Fruit fly (Drosophila melanogaster) whole organism, embryonic: ENCODE results near the gene CG6788.

Source experiments
- Ada2b ChIP-seq: fragments of 200-800 bp; sonication (Bioruptor generic); IDR thresholded peaks from 2 replicates; pipeline ENCODE4 v1.3.6; 2022; ENCODE audit warnings: missing biosample characterization, missing genetic modification characterization
- CG10321 ChIP-seq: fragments of 200-800 bp; sonication (Bioruptor generic); IDR thresholded peaks from 2 replicates; pipeline ENCODE4 v1.3.6; 2022; ENCODE audit warnings: missing biosample characterization, missing genetic modification characterization
- CG11504 ChIP-seq: fragments of 200-800 bp; sonication (Bioruptor generic); optimal IDR thresholded peaks from 3 replicates; lab custom pipeline; 2019; ENCODE audit warnings: missing biosample characterization, mild to moderate bottlenecking, missing genetic modification characterization, moderate library complexity
- CG12299 ChIP-seq: fragments of 200-800 bp; sonication (Bioruptor generic); optimal IDR thresholded peaks from 2 replicates; lab custom pipeline; 2018; ENCODE audit warnings: missing biosample characterization, mild to moderate bottlenecking, missing genetic modification characterization
- CG12942 ChIP-seq: fragments of 200-800 bp; sonication (Bioruptor generic); optimal IDR thresholded peaks from 3 replicates; lab custom pipeline; 2016; ENCODE audit warnings: missing biosample characterization, missing genetic modification characterization
- CG13775 ChIP-seq: fragments of 200-800 bp; sonication (Bioruptor generic); optimal IDR thresholded peaks from 3 replicates; lab custom pipeline; 2017; ENCODE audit warnings: missing biosample characterization, mild to moderate bottlenecking, missing genetic modification characterization
- CG14050 ChIP-seq: fragments of 200-800 bp; sonication (Bioruptor generic); IDR thresholded peaks from 3 replicates; pipeline ENCODE4 v1.3.6; 2022; ENCODE audit warnings: missing biosample characterization, missing genetic modification characterization
- CG16779 ChIP-seq: fragments of 200-800 bp; sonication (Bioruptor generic); IDR thresholded peaks from 2 replicates; pipeline ENCODE4 v1.3.6; 2022; ENCODE audit warnings: missing biosample characterization, missing genetic modification characterization
- CG17385 ChIP-seq: fragments of 200-800 bp; sonication (Bioruptor generic); optimal IDR thresholded peaks from 3 replicates; lab custom pipeline; 2018; ENCODE audit warnings: missing biosample characterization, mild to moderate bottlenecking, missing genetic modification characterization
- CG18262 ChIP-seq: fragments of 200-800 bp; optimal IDR thresholded peaks from 3 replicates; lab custom pipeline; 2019; ENCODE audit warnings: missing biosample characterization, mild to moderate bottlenecking, missing genetic modification characterization, moderate library complexity
- CG18764 ChIP-seq: fragments of 200-800 bp; sonication (Bioruptor generic); optimal IDR thresholded peaks from 3 replicates; lab custom pipeline; 2016; ENCODE audit warnings: missing biosample characterization, missing genetic modification characterization
- CG2875 ChIP-seq: fragments of 200-800 bp; sonication (Bioruptor generic); optimal IDR thresholded peaks from 2 replicates; lab custom pipeline; 2017; ENCODE audit warnings: missing biosample characterization, mild to moderate bottlenecking, missing genetic modification characterization, missing genetic modification reagents
- CG32772 ChIP-seq: fragments of 200-800 bp; sonication (Bioruptor generic); IDR thresholded peaks from 2 replicates; pipeline ENCODE4 v1.3.6; 2022; ENCODE audit warnings: missing biosample characterization, missing genetic modification characterization
- CG34422 ChIP-seq: fragments of 200-800 bp; sonication (Bioruptor generic); IDR thresholded peaks from 3 replicates; pipeline ENCODE4 v1.3.6; 2022; ENCODE audit warnings: missing biosample characterization, missing genetic modification characterization
- CG43689 ChIP-seq: fragments of 200-800 bp; sonication (Bioruptor generic); IDR thresholded peaks from 2 replicates; pipeline ENCODE4 v1.3.6; 2022; ENCODE audit warnings: missing biosample characterization, missing genetic modification characterization
- CG4854 ChIP-seq: fragments of 200-800 bp; sonication (Bioruptor generic); optimal IDR thresholded peaks from 2 replicates; lab custom pipeline; 2016; ENCODE audit warnings: missing biosample characterization, missing genetic modification characterization, inconsistent platforms
- CG6654 ChIP-seq: fragments of 200-800 bp; sonication (Bioruptor generic); optimal IDR thresholded peaks from 2 replicates; lab custom pipeline; 2017; ENCODE audit warnings: missing biosample characterization, mild to moderate bottlenecking, missing genetic modification characterization
- CG6854 ChIP-seq: fragments of 200-800 bp; sonication (Bioruptor generic); optimal IDR thresholded peaks from 3 replicates; lab custom pipeline; 2017; ENCODE audit warnings: missing biosample characterization, mild to moderate bottlenecking, missing genetic modification characterization
- CG7357 ChIP-seq: fragments of 200-800 bp; sonication (Bioruptor generic); IDR thresholded peaks from 3 replicates; pipeline ENCODE4 v1.3.6; 2022; ENCODE audit warnings: missing biosample characterization, missing genetic modification characterization
- CG7963 ChIP-seq: fragments of 200-800 bp; sonication (Bioruptor generic); IDR thresholded peaks from 3 replicates; pipeline ENCODE4 v1.3.6; 2022; ENCODE audit warnings: missing biosample characterization, missing genetic modification characterization; ENCODE audit not compliant: partially characterized antibody
- CrebB ChIP-seq: fragments of 200-800 bp; sonication (Bioruptor generic); optimal IDR thresholded peaks from 3 replicates; lab custom pipeline; 2018; ENCODE audit warnings: missing biosample characterization, mild to moderate bottlenecking, missing genetic modification characterization
- Dip3 ChIP-seq: fragments of 200-800 bp; sonication (Bioruptor generic); optimal IDR thresholded peaks from 3 replicates; lab custom pipeline; 2016; ENCODE audit warnings: missing biosample characterization, missing genetic modification characterization
- Dll ChIP-seq: fragments of 200-800 bp; sonication (Bioruptor generic); IDR thresholded peaks from 4 replicates; pipeline ENCODE4 v1.3.6; 2022; ENCODE audit warnings: missing biosample characterization, missing genetic modification characterization; ENCODE audit not compliant: partially characterized antibody
- MBD-R2 ChIP-seq: fragments of 200-800 bp; sonication (Bioruptor generic); IDR thresholded peaks from 2 replicates; pipeline ENCODE4 v1.3.6; 2022; ENCODE audit warnings: missing biosample characterization, missing genetic modification characterization
- MTF-1 ChIP-seq: fragments of 200-800 bp; sonication (Bioruptor generic); optimal IDR thresholded peaks from 2 replicates; lab custom pipeline; 2018; ENCODE audit warnings: missing biosample characterization, mild to moderate bottlenecking, missing genetic modification characterization, borderline replicate concordance
- NC2α ChIP-seq: fragments of 200-800 bp; sonication (Bioruptor generic); optimal IDR thresholded peaks from 2 replicates; lab custom pipeline; 2016; ENCODE audit warnings: missing biosample characterization, missing genetic modification characterization
- Nf-YB ChIP-seq: fragments of 200-800 bp; sonication (Bioruptor generic); optimal IDR thresholded peaks from 3 replicates; lab custom pipeline; 2019; ENCODE audit warnings: missing biosample characterization, mild to moderate bottlenecking, missing genetic modification characterization, moderate library complexity
- Nf-YC ChIP-seq: fragments of 200-800 bp; optimal IDR thresholded peaks from 3 replicates; lab custom pipeline; 2019; ENCODE audit warnings: missing biosample characterization, mild to moderate bottlenecking, missing genetic modification characterization, moderate library complexity
- Oaz ChIP-seq: fragments of 200-800 bp; sonication (Bioruptor generic); IDR thresholded peaks from 2 replicates; pipeline ENCODE4 v1.3.6; 2022; ENCODE audit warnings: missing biosample characterization, missing genetic modification characterization
- Optix ChIP-seq: fragments of 200-800 bp; sonication (Bioruptor generic); IDR thresholded peaks from 3 replicates; pipeline ENCODE4 v1.3.6; 2022; ENCODE audit warnings: missing biosample characterization, missing genetic modification characterization
- Six4 ChIP-seq: fragments of 200-800 bp; sonication (Bioruptor generic); optimal IDR thresholded peaks from 2 replicates; lab custom pipeline; 2016; ENCODE audit warnings: missing biosample characterization, missing genetic modification characterization
- ac ChIP-seq: fragments of 200-800 bp; sonication (Bioruptor generic); optimal IDR thresholded peaks from 3 replicates; lab custom pipeline; 2017; ENCODE audit warnings: missing biosample characterization, mild to moderate bottlenecking, missing genetic modification characterization
- bcd ChIP-seq: fragments of 200-800 bp; sonication (Bioruptor generic); optimal IDR thresholded peaks from 2 replicates; lab custom pipeline; 2017; ENCODE audit warnings: missing biosample characterization, mild to moderate bottlenecking, missing genetic modification characterization
- cas ChIP-seq: fragments of 200-800 bp; sonication (Bioruptor generic); IDR thresholded peaks from 2 replicates; pipeline ENCODE4 v1.3.6; 2022; ENCODE audit warnings: missing biosample characterization, missing genetic modification characterization
- chn ChIP-seq: fragments of 200-800 bp; sonication (Bioruptor generic); optimal IDR thresholded peaks from 2 replicates; lab custom pipeline; 2016; ENCODE audit warnings: missing biosample characterization, missing genetic modification characterization
- crc ChIP-seq: fragments of 200-800 bp; sonication (Bioruptor generic); optimal IDR thresholded peaks from 2 replicates; lab custom pipeline; 2016; ENCODE audit warnings: missing biosample characterization, missing genetic modification characterization
- fd96Cb ChIP-seq: fragments of 200-800 bp; sonication (Bioruptor generic); optimal IDR thresholded peaks from 2 replicates; lab custom pipeline; 2018; ENCODE audit warnings: missing biosample characterization, mild to moderate bottlenecking, missing genetic modification characterization, moderate library complexity
- gce ChIP-seq: fragments of 200-800 bp; sonication (Bioruptor generic); IDR thresholded peaks from 3 replicates; pipeline ENCODE4 v1.3.6; 2022; ENCODE audit warnings: missing biosample characterization, missing genetic modification characterization
- jigr1 ChIP-seq: fragments of 200-800 bp; sonication (Bioruptor generic); IDR thresholded peaks from 3 replicates; pipeline ENCODE4 v1.3.6; 2022; ENCODE audit warnings: missing biosample characterization, missing genetic modification characterization
- lab ChIP-seq: fragments of 200-800 bp; sonication (Bioruptor generic); optimal IDR thresholded peaks from 3 replicates; lab custom pipeline; 2017; ENCODE audit warnings: missing biosample characterization, missing genetic modification characterization, mild to moderate bottlenecking, moderate library complexity, missing genetic modification reagents
- mirr ChIP-seq: fragments of 200-800 bp; sonication (Bioruptor generic); optimal IDR thresholded peaks from 3 replicates; lab custom pipeline; 2018; ENCODE audit warnings: missing biosample characterization, mild to moderate bottlenecking, missing genetic modification characterization
- nau ChIP-seq: fragments of 200-800 bp; sonication (Bioruptor generic); optimal IDR thresholded peaks from 3 replicates; lab custom pipeline; 2017; ENCODE audit warnings: missing biosample characterization, mild to moderate bottlenecking, missing genetic modification characterization, missing genetic modification reagents
- pzg ChIP-seq: fragments of 200-800 bp; sonication (Bioruptor generic); optimal IDR thresholded peaks from 3 replicates; lab custom pipeline; 2018; ENCODE audit warnings: missing biosample characterization, mild to moderate bottlenecking, missing genetic modification characterization, moderate library complexity
- rib ChIP-seq: fragments of 200-800 bp; sonication (Bioruptor generic); IDR thresholded peaks from 2 replicates; pipeline ENCODE4 v1.3.6; 2022; ENCODE audit warnings: missing biosample characterization, missing genetic modification characterization
- sens ChIP-seq: fragments of 200-800 bp; sonication (Bioruptor generic); peaks from one replicate; lab custom pipeline; 2016; ENCODE audit warnings: missing biosample characterization, missing genetic modification characterization
- sim ChIP-seq: fragments of 200-800 bp; sonication (Bioruptor generic); IDR thresholded peaks from 2 replicates; pipeline ENCODE4 v1.3.6; 2022; ENCODE audit warnings: missing biosample characterization, missing genetic modification characterization
- slou ChIP-seq: fragments of 200-800 bp; sonication (Bioruptor generic); optimal IDR thresholded peaks from 3 replicates; lab custom pipeline; 2016; ENCODE audit warnings: missing biosample characterization, missing genetic modification characterization
- sob ChIP-seq: fragments of 200-800 bp; sonication (Bioruptor generic); IDR thresholded peaks from 2 replicates; pipeline ENCODE4 v1.3.6; 2022; ENCODE audit warnings: missing biosample characterization, missing genetic modification characterization
- tgo ChIP-seq: fragments of 200-800 bp; sonication (Bioruptor generic); IDR thresholded peaks from 3 replicates; pipeline ENCODE4 v1.3.6; 2022; ENCODE audit warnings: missing biosample characterization, missing genetic modification characterization
- zen2 ChIP-seq: fragments of 200-800 bp; sonication (Bioruptor generic); IDR thresholded peaks from 3 replicates; pipeline ENCODE4 v1.3.6; 2022; ENCODE audit warnings: missing biosample characterization, missing genetic modification characterization; ENCODE audit not compliant: partially characterized antibody

Gene CG6788

DNA sequence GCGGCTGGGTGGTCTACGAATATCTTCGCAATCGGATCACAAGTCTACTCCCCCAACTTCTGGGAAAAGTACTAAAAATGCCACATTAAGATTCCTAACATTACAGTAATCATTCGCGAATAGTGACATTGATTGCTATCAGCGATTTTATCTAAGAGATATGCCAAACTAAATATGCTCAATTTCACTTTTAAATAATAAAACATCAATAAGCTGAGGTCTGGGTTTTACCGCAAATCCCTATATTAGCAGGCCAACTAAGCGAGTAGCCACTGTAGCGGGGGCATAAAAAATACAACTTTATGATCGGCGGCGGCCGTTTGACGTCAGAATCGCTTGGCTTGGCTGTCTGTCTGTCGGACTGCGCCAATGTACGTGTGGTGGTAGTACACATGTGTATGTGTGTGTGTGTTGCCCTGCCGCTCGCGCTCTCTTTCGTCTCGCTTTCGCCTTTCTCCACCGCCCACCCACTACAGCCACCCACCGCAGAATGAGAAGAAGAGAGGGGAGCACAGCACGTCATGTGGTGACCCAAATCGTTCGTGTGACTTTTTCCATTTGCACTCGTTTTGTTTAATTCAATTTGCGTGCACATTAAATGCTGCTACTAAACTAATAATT, 7.6 kb upstream of the CG6788 start (continued):
- TF ChIP-seq Dll (GFP tag; lab: Robert Waterston, UW), result no peak
- peak; percentile 92 for TF ChIP-seq CG16779 (GFP tag; lab: Robert Waterston, UW)
- TF ChIP-seq CG43689 (GFP tag; lab: Robert Waterston, UW), result peak; percentile 94
- peak; percentile 85 for TF ChIP-seq MBD-R2
- peak; percentile 63 for TF ChIP-seq ac (GFP tag; lab: Kevin White, UChicago)
- no peak for TF ChIP-seq CG7963 (GFP tag; lab: Robert Waterston, UW)
- TF ChIP-seq Dip3, result peak; percentile 97
- peak; percentile 95 for TF ChIP-seq CrebB (tag; lab: Kevin White, UChicago)
- TF ChIP-seq CG14050 (GFP tag; lab: Robert Waterston, UW), result peak; percentile 92
- TF ChIP-seq CG7357 (GFP tag; lab: Robert Waterston, UW), result peak; percentile 86
- peak; percentile 95 for TF ChIP-seq Ada2b (GFP tag; lab: Robert Waterston, UW)
- TF ChIP-seq mirr (GFP tag; lab: Kevin White, UChicago), result peak; percentile 91
- peak; percentile 93 for TF ChIP-seq CG2875 (GFP tag; lab: Kevin White, UChicago)
- peak; percentile 90 for TF ChIP-seq CG18262 (tag; lab: Kevin White, UChicago)
- peak; percentile 81 for TF ChIP-seq Nf-YC (tag; lab: Kevin White, UChicago)
- TF ChIP-seq CG32772 (GFP tag; lab: Robert Waterston, UW), result peak; percentile 97
- peak; percentile 88 for TF ChIP-seq cas (GFP tag; lab: Robert Waterston, UW)
- TF ChIP-seq crc (GFP tag; lab: Kevin White, UChicago), result peak; percentile 94
- TF ChIP-seq CG17385 (GFP tag; lab: Kevin White, UChicago), result peak; percentile 93
- peak; percentile 20 for TF ChIP-seq pzg (GFP tag; lab: Kevin White, UChicago)
- peak; percentile 93 for TF ChIP-seq CG12299
- TF ChIP-seq CG4854 (GFP tag; lab: Kevin White, UChicago), result peak; percentile 85
- peak; percentile 74 for TF ChIP-seq CG18764
- peak; percentile 75 for TF ChIP-seq MTF-1 (GFP tag; lab: Kevin White, UChicago)
- peak; percentile 70; the same call in 1 of the 2 replicates for TF ChIP-seq sim (GFP tag; lab: Robert Waterston, UW)
- peak; percentile 89 for TF ChIP-seq nau
- no peak for TF ChIP-seq zen2 (GFP tag; lab: Robert Waterston, UW)
- TF ChIP-seq tgo, result peak; percentile 95
- TF ChIP-seq fd96Cb, result peak; percentile 90
- TF ChIP-seq CG34422, result peak; percentile 96
- TF ChIP-seq CG13775 (GFP tag; lab: Kevin White, UChicago), result peak; percentile 88
- peak; percentile 93 for TF ChIP-seq bcd (GFP tag; lab: Kevin White, UChicago)
- TF ChIP-seq jigr1 (GFP tag; lab: Robert Waterston, UW), result peak; percentile 91
- peak; percentile 90 for TF ChIP-seq rib
- peak; percentile 74 for TF ChIP-seq CG6854 (GFP tag; lab: Kevin White, UChicago)
- peak; percentile 88 for TF ChIP-seq NC2α (GFP tag; lab: Kevin White, UChicago)
- TF ChIP-seq Six4 (GFP tag; lab: Kevin White, UChicago), result peak; percentile 84
- TF ChIP-seq sens, result peak; percentile 99
- peak; percentile 94 for TF ChIP-seq chn (GFP tag; lab: Kevin White, UChicago)
- peak; percentile 94 for TF ChIP-seq lab
- TF ChIP-seq gce, result peak; percentile 87
- peak; percentile 89 for TF ChIP-seq slou (GFP tag; lab: Kevin White, UChicago)
- peak; percentile 93 for TF ChIP-seq CG12942 (GFP tag; lab: Kevin White, UChicago)
- TF ChIP-seq Oaz, result peak; percentile 86
- TF ChIP-seq CG11504 (tag; lab: Kevin White, UChicago), result peak; percentile 94
- TF ChIP-seq CG6654 (GFP tag; lab: Kevin White, UChicago), result peak; percentile 81
- peak; percentile 78 for TF ChIP-seq Nf-YB
- peak; percentile 72 for TF ChIP-seq CG10321
- peak; percentile 92 for TF ChIP-seq Optix (GFP tag; lab: Robert Waterston, UW)
- TF ChIP-seq sob, result peak; percentile 95
